Worm (Caenorhabditis elegans) whole organism, late embryonic: ENCODE data around the gene T01C3.3.

Source experiments
- ceh-24 ChIP-seq: sonication (generic microtip); optimal IDR thresholded peaks from 2 replicates; lab custom pipeline; 2016; ENCODE audit warnings: mild to moderate bottlenecking, missing genetic modification characterization, missing compliant biosample characterization
- nfya-1 ChIP-seq: sonication (generic microtip); optimal IDR thresholded peaks from 2 replicates; lab custom pipeline; 2017; ENCODE audit warnings: missing genetic modification characterization, mild to moderate bottlenecking, missing compliant biosample characterization, antibody characterized with exemption, moderate library complexity

DNA sequence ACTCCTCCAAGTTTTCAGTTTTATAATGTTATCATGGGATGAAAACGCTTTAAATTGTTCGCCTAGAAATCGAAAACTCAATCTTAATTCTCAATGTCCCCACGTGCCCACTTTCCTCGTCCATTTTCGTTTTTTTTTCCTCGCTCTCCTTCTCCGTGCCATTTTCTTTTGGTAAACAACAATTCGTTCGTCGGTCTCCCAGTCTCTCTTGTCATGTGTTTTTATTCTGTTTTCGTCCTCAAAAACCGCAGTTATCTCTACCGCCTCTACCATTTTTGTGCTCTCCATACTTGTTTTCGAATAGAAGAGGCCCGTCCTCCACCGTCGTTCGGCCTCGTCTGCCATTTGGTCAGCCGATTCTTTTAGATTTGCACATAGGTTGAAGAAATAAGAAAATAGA lies 43.9 kb downstream of the T01C3.3 start:
- TF ChIP-seq ceh-24 (tag; lab: Kevin White, UChicago) = no peak
- no peak for TF ChIP-seq nfya-1 (tag; lab: Kevin White, UChicago)
